Worm (Caenorhabditis elegans): Measurements from ENCODE around the gene R02D5.24.

DNA sequence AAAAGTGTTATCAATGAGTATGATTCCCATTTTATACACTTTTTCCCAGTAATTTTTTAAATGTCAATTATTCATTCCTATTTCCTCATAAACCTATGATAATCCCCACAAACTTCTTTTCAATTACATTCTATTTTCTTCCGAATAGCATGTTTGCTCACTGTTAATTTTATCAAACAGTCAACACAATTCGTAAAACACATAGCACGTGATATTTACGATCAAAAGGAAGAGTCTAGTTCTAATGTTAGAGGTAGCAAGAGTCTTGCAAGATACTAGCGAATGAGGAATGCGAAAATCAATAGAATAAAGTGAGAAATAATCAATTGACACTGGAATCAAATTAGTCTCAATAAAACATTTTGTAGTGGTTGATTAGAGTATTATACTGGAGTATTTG is 38.2 kb downstream of the R02D5.24 start:
- TF ChIP-seq ama-1 (optimal IDR thresholded peaks at IDR 0.05) (no peak), aly-1 (tag; optimal IDR thresholded peaks at IDR 0.05) (no peak), ceh-13 (GFP tag; optimal IDR thresholded peaks at IDR 0.05) (no peak), flt-1 (GFP tag; IDR thresholded peaks at IDR 0.05) (no peak), scrt-1 (GFP tag; IDR thresholded peaks at IDR 0.05) (no peak), ceh-36 (tag; optimal IDR thresholded peaks at IDR 0.05) (no peak), F13C5.2 (tag; optimal IDR thresholded peaks at IDR 0.05) (no peak), tbx-37 (GFP tag; conservative IDR thresholded peaks at IDR 0.05) (no peak), B0310.2 (tag; optimal IDR thresholded peaks at IDR 0.05) (no peak), sea-1 (GFP tag; conservative IDR thresholded peaks at IDR 0.05) (no peak), tbx-11 (GFP tag; IDR thresholded peaks at IDR 0.05) (no peak)

All from whole organism, early embryonic.